Fruit fly (Drosophila melanogaster) whole organism, prepupa: ENCODE measurements around the gene CG11656.
A peak's percentile ranks its signal among the peaks of the same experiment; 100 is the strongest.

Experiments used
- CG16779 ChIP-seq: fragments of 200-800 bp; sonication (Bioruptor generic); optimal IDR thresholded peaks from 3 replicates; lab custom pipeline; 2017; ENCODE audit warnings: missing biosample characterization, mild to moderate bottlenecking, missing genetic modification characterization
- CG31627 ChIP-seq: fragments of 200-800 bp; sonication (Bioruptor generic); optimal IDR thresholded peaks from 3 replicates; lab custom pipeline; 2016; ENCODE audit warnings: missing biosample characterization, missing genetic modification characterization
- CG4318 ChIP-seq: fragments of 200-800 bp; sonication (Bioruptor generic); optimal IDR thresholded peaks from 3 replicates; lab custom pipeline; 2017; ENCODE audit warnings: missing biosample characterization, mild to moderate bottlenecking, missing genetic modification characterization
- CG6808 ChIP-seq: fragments of 200-800 bp; sonication (Bioruptor generic); optimal IDR thresholded peaks from 3 replicates; lab custom pipeline; 2017; ENCODE audit warnings: missing biosample characterization, missing genetic modification characterization, mild to moderate bottlenecking, moderate library complexity, missing genetic modification reagents
- OdsH ChIP-seq: fragments of 200-800 bp; sonication (Bioruptor generic); optimal IDR thresholded peaks from 3 replicates; lab custom pipeline; 2016; ENCODE audit warnings: missing biosample characterization, missing genetic modification characterization
- Sox102F ChIP-seq: fragments of 200-800 bp; sonication (Bioruptor generic); optimal IDR thresholded peaks from 2 replicates; lab custom pipeline; 2016; ENCODE audit warnings: missing biosample characterization, mild to moderate bottlenecking, missing genetic modification characterization
- acj6 ChIP-seq: fragments of 200-800 bp; sonication (Bioruptor generic); optimal IDR thresholded peaks from 3 replicates; lab custom pipeline; 2016; ENCODE audit warnings: missing biosample characterization, missing genetic modification characterization
- fd59A ChIP-seq: fragments of 200-800 bp; sonication (Bioruptor generic); optimal IDR thresholded peaks from 2 replicates; lab custom pipeline; 2017; ENCODE audit warnings: missing biosample characterization, mild to moderate bottlenecking, missing genetic modification characterization, missing genetic modification reagents
- lz ChIP-seq: fragments of 200-800 bp; sonication (Bioruptor generic); optimal IDR thresholded peaks from 3 replicates; lab custom pipeline; 2016; ENCODE audit warnings: missing biosample characterization, missing genetic modification characterization
- spab ChIP-seq: fragments of 200-800 bp; sonication (Bioruptor generic); optimal IDR thresholded peaks from 2 replicates; lab custom pipeline; 2017; ENCODE audit warnings: missing biosample characterization, mild to moderate bottlenecking, missing genetic modification characterization, missing genetic modification reagents

dm6 chr3R:13039037-13039583 is 29.4 kb downstream of the CG11656 start:
- TF ChIP-seq spab (GFP tag; lab: Kevin White, UChicago) (peak; percentile 9), OdsH (GFP tag; lab: Kevin White, UChicago) (no peak), lz (GFP tag; lab: Kevin White, UChicago) (peak; percentile 24), CG16779 (no peak), CG6808 (GFP tag; lab: Kevin White, UChicago) (peak; percentile 16), Sox102F (peak; percentile 8), fd59A (GFP tag; lab: Kevin White, UChicago) (no peak), CG31627 (peak; percentile 43), CG4318 (GFP tag; lab: Kevin White, UChicago) (no peak), acj6 (GFP tag; lab: Kevin White, UChicago) (no peak)
